Worm (Caenorhabditis elegans) whole organism, young adult: ENCODE results near the gene ZK994.6.
A peak's percentile ranks its signal among the peaks of the same experiment; 100 is the strongest.

Experiments used
- B0019.2 ChIP-seq: fragments of 200-800 bp; sonication (Bioruptor generic); conservative IDR thresholded peaks from 2 replicates; pipeline ENCODE4 v1.3.6; 2022; ENCODE audit warnings: missing genetic modification reagents, missing genetic modification characterization, missing compliant biosample characterization
- B0261.1 ChIP-seq: sonication (generic microtip); optimal IDR thresholded peaks from 2 replicates; lab custom pipeline; 2016; ENCODE audit warnings: mild to moderate bottlenecking, missing genetic modification characterization, moderate library complexity, missing compliant biosample characterization
- B0336.3 ChIP-seq: fragments of 200-800 bp; sonication (Bioruptor generic); IDR thresholded peaks from 2 replicates; pipeline ENCODE4 v1.3.6; 2022; ENCODE audit warnings: missing genetic modification characterization, missing compliant biosample characterization
- C06A6.2 ChIP-seq: fragments of 200-800 bp; sonication (Bioruptor generic); conservative IDR thresholded peaks from 2 replicates; pipeline ENCODE4 v1.3.6; 2022; ENCODE audit warnings: missing genetic modification characterization, missing compliant biosample characterization
- F37B4.10 ChIP-seq: fragments of 200-800 bp; sonication (Bioruptor generic); IDR thresholded peaks from 2 replicates; pipeline ENCODE4 v1.3.6; 2022; ENCODE audit warnings: missing genetic modification characterization, missing compliant biosample characterization
- F52B5.7 ChIP-seq: sonication (generic microtip); optimal IDR thresholded peaks from 2 replicates; lab custom pipeline; 2016; ENCODE audit warnings: mild to moderate bottlenecking, missing genetic modification characterization, missing compliant biosample characterization
- K11D2.4 ChIP-seq: fragments of 200-800 bp; sonication (Bioruptor generic); IDR thresholded peaks from 2 replicates; pipeline ENCODE4 v1.3.6; 2022; ENCODE audit warnings: missing genetic modification reagents, missing genetic modification characterization, missing compliant biosample characterization
- Y53F4B.3 ChIP-seq: fragments of 200-800 bp; sonication (Bioruptor generic); IDR thresholded peaks from 2 replicates; pipeline ENCODE4 v1.3.6; 2022; ENCODE audit warnings: missing genetic modification reagents, missing genetic modification characterization, missing compliant biosample characterization
- Y53G8AR.9 ChIP-seq: fragments of 200-800 bp; sonication (Bioruptor generic); conservative IDR thresholded peaks from 2 replicates; pipeline ENCODE4 v1.3.6; 2022; ENCODE audit warnings: missing genetic modification reagents, missing genetic modification characterization, missing compliant biosample characterization
- Y67H2A.10 ChIP-seq: fragments of 200-800 bp; sonication (Bioruptor generic); conservative IDR thresholded peaks from 2 replicates; pipeline ENCODE4 v1.3.6; 2022; ENCODE audit warnings: missing genetic modification reagents, missing genetic modification characterization, missing compliant biosample characterization
- aptf-2 ChIP-seq: fragments of 200-800 bp; sonication (Bioruptor generic); conservative IDR thresholded peaks from 2 replicates; pipeline ENCODE4 v1.3.6; 2022; ENCODE audit warnings: missing genetic modification reagents, missing genetic modification characterization, missing compliant biosample characterization
- atf-7 ChIP-seq: sonication (generic microtip); optimal IDR thresholded peaks from 2 replicates; lab custom pipeline; 2017; ENCODE audit warnings: mild to moderate bottlenecking, missing genetic modification characterization, missing compliant biosample characterization
- attf-6 ChIP-seq: fragments of 200-800 bp; sonication (Bioruptor generic); IDR thresholded peaks from 2 replicates; pipeline ENCODE4 v1.3.6; 2022; ENCODE audit warnings: missing genetic modification reagents, missing genetic modification characterization, missing compliant biosample characterization
- bed-1 ChIP-seq: fragments of 200-800 bp; sonication (Bioruptor generic); IDR thresholded peaks from 2 replicates; pipeline ENCODE4 v1.3.6; 2022; ENCODE audit warnings: missing genetic modification reagents, missing genetic modification characterization, missing compliant biosample characterization
- cebp-2 ChIP-seq: fragments of 200-800 bp; sonication (Bioruptor generic); IDR thresholded peaks from 2 replicates; pipeline ENCODE4 v1.3.6; 2022; ENCODE audit warnings: missing genetic modification characterization, missing compliant biosample characterization
- ceh-27 ChIP-seq: fragments of 200-800 bp; sonication (Bioruptor generic); optimal IDR thresholded peaks from 2 replicates; lab custom pipeline; 2018; ENCODE audit warnings: mild to moderate bottlenecking, missing genetic modification characterization, moderate library complexity, missing compliant biosample characterization
- ceh-40 ChIP-seq: fragments of 200-800 bp; sonication (Bioruptor generic); IDR thresholded peaks from 2 replicates; pipeline ENCODE4 v1.3.6; 2022; ENCODE audit warnings: missing genetic modification characterization, missing compliant biosample characterization
- ceh-79 ChIP-seq: sonication (generic microtip); optimal IDR thresholded peaks from 2 replicates; lab custom pipeline; 2017; ENCODE audit warnings: mild to moderate bottlenecking, missing genetic modification characterization, missing compliant biosample characterization
- ceh-91 ChIP-seq: fragments of 200-800 bp; sonication (Bioruptor generic); IDR thresholded peaks from 2 replicates; pipeline ENCODE4 v1.3.6; 2022; ENCODE audit warnings: missing genetic modification reagents, missing genetic modification characterization, missing compliant biosample characterization
- chd-7 ChIP-seq: sonication (generic microtip); optimal IDR thresholded peaks from 2 replicates; lab custom pipeline; 2016; ENCODE audit warnings: mild to moderate bottlenecking, missing genetic modification characterization, moderate library complexity, missing compliant biosample characterization
- die-1 ChIP-seq: sonication (generic microtip); optimal IDR thresholded peaks from 2 replicates; lab custom pipeline; 2016; ENCODE audit warnings: missing genotype, mild to moderate bottlenecking, missing genetic modification characterization, missing compliant biosample characterization
- dpl-1 ChIP-seq: fragments of 150-350 bp; optimal IDR thresholded peaks from 2 replicates; lab custom pipeline; 2014; ENCODE audit warnings: missing biosample characterization, missing genetic modification reagents, missing genetic modification characterization
- efl-1 ChIP-seq: fragments of 150-350 bp; optimal IDR thresholded peaks from 2 replicates; lab custom pipeline; 2014; ENCODE audit warnings: missing biosample characterization, missing genetic modification reagents, missing genetic modification characterization
- gei-17 ChIP-seq: fragments of 200-800 bp; sonication (Bioruptor generic); optimal IDR thresholded peaks from 2 replicates; lab custom pipeline; 2018; ENCODE audit warnings: mild to moderate bottlenecking, missing genetic modification characterization, missing compliant biosample characterization
- hlh-12 ChIP-seq: sonication (generic microtip); optimal IDR thresholded peaks from 2 replicates; lab custom pipeline; 2016; ENCODE audit warnings: missing genetic modification characterization, missing compliant biosample characterization
- hlh-26 ChIP-seq: fragments of 200-800 bp; sonication (Bioruptor generic); conservative IDR thresholded peaks from 2 replicates; pipeline ENCODE4 v1.3.6; 2022; ENCODE audit warnings: missing genetic modification reagents, missing genetic modification characterization, missing compliant biosample characterization
- hsf-1 ChIP-seq: fragments of 200-800 bp; sonication (Bioruptor generic); IDR thresholded peaks from 2 replicates; pipeline ENCODE4 v1.3.6; 2022; ENCODE audit warnings: missing genetic modification reagents, missing genetic modification characterization, missing compliant biosample characterization
- lag-1 ChIP-seq: fragments of 200-800 bp; sonication (Bioruptor generic); IDR thresholded peaks from 2 replicates; pipeline ENCODE4 v1.3.6; 2022; ENCODE audit warnings: missing genetic modification reagents, missing genetic modification characterization, missing compliant biosample characterization
- let-526 ChIP-seq: fragments of 200-800 bp; sonication (Bioruptor generic); IDR thresholded peaks from 2 replicates; pipeline ENCODE4 v1.3.6; 2022; ENCODE audit warnings: missing genetic modification reagents, missing genetic modification characterization, missing compliant biosample characterization
- lin-26 ChIP-seq: fragments of 200-800 bp; sonication (Bioruptor generic); IDR thresholded peaks from 2 replicates; pipeline ENCODE4 v1.3.6; 2022; ENCODE audit warnings: missing genetic modification reagents, missing genetic modification characterization, missing compliant biosample characterization
- lin-35 ChIP-seq, 3 experiments: fragments of 150-350 bp in 2 of 3; sonication (generic microtip) in 1 of 3; optimal IDR thresholded peaks; 2 replicates each; lab custom pipeline; 2014 to 2018; ENCODE audit warnings: missing biosample characterization in 3 of 3, missing genetic modification characterization in 3 of 3, missing genetic modification reagents in 3 of 3
- lin-40 ChIP-seq: sonication (generic microtip); optimal IDR thresholded peaks from 2 replicates; lab custom pipeline; 2016; ENCODE audit warnings: missing genetic modification characterization, mild to moderate bottlenecking, missing compliant biosample characterization, missing genotype, missing genetic modification reagents
- lir-1 ChIP-seq: fragments of 200-800 bp; sonication (Bioruptor generic); conservative IDR thresholded peaks from 2 replicates; pipeline ENCODE4 v1.3.6; 2022; ENCODE audit warnings: missing genetic modification reagents, missing genetic modification characterization, missing compliant biosample characterization
- madf-10 ChIP-seq: sonication (generic microtip); optimal IDR thresholded peaks from 2 replicates; lab custom pipeline; 2016; ENCODE audit warnings: mild to moderate bottlenecking, missing genetic modification characterization, missing compliant biosample characterization
- mcd-1 ChIP-seq: fragments of 200-800 bp; sonication (Bioruptor generic); IDR thresholded peaks from 2 replicates; pipeline ENCODE4 v1.3.6; 2022; ENCODE audit warnings: missing genetic modification reagents, missing genetic modification characterization, missing compliant biosample characterization
- mel-28 ChIP-seq: sonication (generic microtip); optimal IDR thresholded peaks from 2 replicates; lab custom pipeline; 2016; ENCODE audit warnings: borderline replicate concordance, mild to moderate bottlenecking, missing genetic modification characterization, missing compliant biosample characterization
- nfya-1 ChIP-seq: sonication (generic microtip); optimal IDR thresholded peaks from 2 replicates; lab custom pipeline; 2017; ENCODE audit warnings: antibody characterized with exemption, missing compliant biosample characterization, missing genetic modification characterization, borderline replicate concordance; ENCODE audit not compliant: insufficient read depth
- nfya-2 ChIP-seq: fragments of 200-800 bp; sonication (Bioruptor generic); IDR thresholded peaks from 2 replicates; pipeline ENCODE4 v1.3.6; 2022; ENCODE audit warnings: missing genetic modification reagents, missing genetic modification characterization, missing compliant biosample characterization
- nhr-120 ChIP-seq: fragments of 200-800 bp; sonication (Bioruptor generic); IDR thresholded peaks from 2 replicates; pipeline ENCODE4 v1.3.6; 2022; ENCODE audit warnings: missing genetic modification characterization, missing compliant biosample characterization
- nhr-27 ChIP-seq: fragments of 200-800 bp; sonication (Bioruptor generic); optimal IDR thresholded peaks from 2 replicates; lab custom pipeline; 2018; ENCODE audit warnings: mild to moderate bottlenecking, missing genetic modification characterization, moderate library complexity, missing compliant biosample characterization
- pha-4 ChIP-seq: fragments of 150-350 bp; sonication (generic microtip); optimal IDR thresholded peaks from 2 replicates; lab custom pipeline; 2014; ENCODE audit warnings: missing biosample characterization, missing genetic modification reagents, missing genetic modification characterization
- rcor-1 ChIP-seq: fragments of 200-800 bp; sonication (Bioruptor generic); IDR thresholded peaks from 2 replicates; pipeline ENCODE4 v1.3.6; 2022; ENCODE audit warnings: missing genetic modification reagents, missing genetic modification characterization, missing compliant biosample characterization
- rpc-1 ChIP-seq, 2 experiments: fragments of 150-350 bp in 1 of 2; sonication (generic microtip) in 1 of 2; optimal IDR thresholded peaks; 2 replicates each; lab custom pipeline; 2014 to 2018; ENCODE audit warnings: missing biosample characterization in 1 of 2, missing genetic modification characterization in 1 of 2, missing genetic modification reagents in 1 of 2, missing genotype in 1 of 2
- tbp1 ChIP-seq: fragments of 200-800 bp; sonication (Bioruptor generic); optimal IDR thresholded peaks from 2 replicates; lab custom pipeline; 2018; ENCODE audit warnings: mild to moderate bottlenecking, missing genetic modification characterization, missing compliant biosample characterization
- tbx-9 ChIP-seq: sonication (generic microtip); optimal IDR thresholded peaks from 2 replicates; lab custom pipeline; 2016; ENCODE audit warnings: borderline replicate concordance, missing genetic modification characterization, inconsistent platforms, missing compliant biosample characterization
- unc-62 ChIP-seq: fragments of 150-350 bp; optimal IDR thresholded peaks from 2 replicates; lab custom pipeline; 2014; ENCODE audit warnings: missing biosample characterization, missing genetic modification reagents, missing genetic modification characterization
- zim-3 ChIP-seq: sonication (generic microtip); optimal IDR thresholded peaks from 2 replicates; lab custom pipeline; 2017; ENCODE audit warnings: mild to moderate bottlenecking, missing genetic modification characterization, moderate library complexity, missing compliant biosample characterization
- ztf-26 ChIP-seq: sonication (generic microtip); optimal IDR thresholded peaks from 2 replicates; lab custom pipeline; 2017; ENCODE audit warnings: missing genetic modification characterization, missing compliant biosample characterization
- ztf-3 ChIP-seq: fragments of 200-800 bp; sonication (Bioruptor generic); optimal IDR thresholded peaks from 2 replicates; lab custom pipeline; 2018; ENCODE audit warnings: mild to moderate bottlenecking, missing genetic modification characterization, missing compliant biosample characterization

ZK994.6 gene

ce11 chrV:8500348-8500747, 6.9 kb downstream of the ZK994.6 start (continued):
- TF ChIP-seq bed-1 (GFP tag; lab: Robert Waterston, UW) (peak; percentile 99), K11D2.4 (GFP tag; lab: Robert Waterston, UW) (peak; percentile 95), F37B4.10 (GFP tag; lab: Robert Waterston, UW) (peak; percentile 99), Y67H2A.10 (peak; percentile 89), rpc-1 (optimal IDR thresholded peaks at IDR 0.05; lab: Kevin White, UChicago) (peak; percentile 98), rpc-1 (tag; optimal IDR thresholded peaks at IDR 0.05; lab: Kevin White, UChicago) (peak; percentile 100), gei-17 (GFP tag; lab: Kevin White, UChicago) (peak; percentile 93), ceh-40 (peak; percentile 98), hsf-1 (GFP tag; lab: Robert Waterston, UW) (peak; percentile 93), atf-7 (peak; percentile 98), rcor-1 (GFP tag; lab: Robert Waterston, UW) (peak; percentile 98), mcd-1 (peak; percentile 93), ztf-26 (tag; lab: Kevin White, UChicago) (peak; percentile 95), B0261.1 (tag; lab: Kevin White, UChicago) (peak; percentile 99), zim-3 (tag; lab: Kevin White, UChicago) (peak; percentile 100), B0019.2 (GFP tag; lab: Robert Waterston, UW) (peak; percentile 92), unc-62 (peak; percentile 28), cebp-2 (peak; percentile 100), F52B5.7 (peak; percentile 100), lin-26 (peak; percentile 100), dpl-1 (GFP tag; lab: Kevin White, UChicago) (peak; percentile 50), attf-6 (GFP tag; lab: Robert Waterston, UW) (peak; percentile 94), nfya-2 (GFP tag; lab: Robert Waterston, UW) (peak; percentile 97), madf-10 (tag; lab: Kevin White, UChicago) (peak; percentile 94), mel-28 (tag; lab: Kevin White, UChicago) (peak; percentile 94), let-526 (GFP tag; lab: Robert Waterston, UW) (peak; percentile 96), nfya-1 (tag; lab: Kevin White, UChicago) (no peak), ceh-27 (GFP tag; lab: Kevin White, UChicago) (peak; percentile 99), ztf-3 (GFP tag; lab: Kevin White, UChicago) (peak; percentile 90), chd-7 (tag; lab: Kevin White, UChicago) (peak; percentile 100), nhr-27 (tag; lab: Kevin White, UChicago) (peak; percentile 100), C06A6.2 (GFP tag; lab: Robert Waterston, UW) (peak; percentile 93), lin-40 (tag; lab: Kevin White, UChicago) (peak; percentile 95), die-1 (tag; lab: Kevin White, UChicago) (peak; percentile 99), tbx-9 (tag; lab: Kevin White, UChicago) (peak; percentile 100), lir-1 (peak; percentile 90), Y53F4B.3 (peak; percentile 94), aptf-2 (GFP tag; lab: Robert Waterston, UW) (peak; percentile 89), B0336.3 (GFP tag; lab: Robert Waterston, UW) (peak; percentile 99), hlh-26 (GFP tag; lab: Robert Waterston, UW) (peak; percentile 85), hlh-12 (tag; lab: Kevin White, UChicago) (peak; percentile 94), ceh-79 (peak; percentile 100), lin-35 (GFP tag; optimal IDR thresholded peaks at IDR 0.05; lab: Kevin White, UChicago) (peak; percentile 48 to 93 (median 55)), pha-4 (tag; lab: Kevin White, UChicago) (no peak), ceh-91 (GFP tag; lab: Robert Waterston, UW) (peak; percentile 78), lag-1 (GFP tag; lab: Robert Waterston, UW) (peak; percentile 100), Y53G8AR.9 (GFP tag; lab: Robert Waterston, UW) (peak; percentile 99), nhr-120 (GFP tag; lab: Robert Waterston, UW) (peak; percentile 100), tbp1 (GFP tag; lab: Kevin White, UChicago) (peak; percentile 100), efl-1 (GFP tag; lab: Kevin White, UChicago) (peak; percentile 64)
